Fruit fly (Drosophila melanogaster) whole organism, embryonic: Measurements from ENCODE around the gene CG32036.

ENCODE experiments used
- Atf3 ChIP-seq: fragments of 200-800 bp; sonication (Bioruptor generic); optimal IDR thresholded peaks from 3 replicates; lab custom pipeline; 2016; ENCODE audit warnings: missing biosample characterization, missing genetic modification characterization
- Bgb ChIP-seq: fragments of 200-800 bp; sonication (Bioruptor generic); IDR thresholded peaks from 2 replicates; pipeline ENCODE4 v1.3.6; 2022; ENCODE audit warnings: missing biosample characterization, missing genetic modification characterization; ENCODE audit not compliant: partially characterized antibody
- Bteb2 ChIP-seq: fragments of 200-800 bp; sonication (Bioruptor generic); optimal IDR thresholded peaks from 2 replicates; lab custom pipeline; 2016; ENCODE audit warnings: missing biosample characterization, missing genetic modification characterization
- CG1024 ChIP-seq: fragments of 200-800 bp; sonication (Bioruptor generic); IDR thresholded peaks from 2 replicates; pipeline ENCODE4 v1.3.6; 2022; ENCODE audit warnings: missing biosample characterization, missing genetic modification characterization
- CG11093 ChIP-seq: fragments of 200-800 bp; sonication (Bioruptor generic); IDR thresholded peaks from 3 replicates; pipeline ENCODE4 v1.3.6; 2022; ENCODE audit warnings: missing biosample characterization, missing genetic modification characterization
- CG12104 ChIP-seq: fragments of 200-800 bp; sonication (Bioruptor generic); optimal IDR thresholded peaks from 3 replicates; lab custom pipeline; 2016; ENCODE audit warnings: missing biosample characterization, missing genetic modification characterization
- CG12236 ChIP-seq: fragments of 200-800 bp; sonication (Bioruptor generic); optimal IDR thresholded peaks from 2 replicates; lab custom pipeline; 2016; ENCODE audit warnings: missing biosample characterization, missing genetic modification characterization
- CG13624 ChIP-seq: fragments of 200-800 bp; sonication (Bioruptor generic); optimal IDR thresholded peaks from 2 replicates; lab custom pipeline; 2016; ENCODE audit warnings: missing biosample characterization, missing genetic modification characterization
- CG14050 ChIP-seq: fragments of 200-800 bp; sonication (Bioruptor generic); IDR thresholded peaks from 3 replicates; pipeline ENCODE4 v1.3.6; 2022; ENCODE audit warnings: missing biosample characterization, missing genetic modification characterization
- CG14710 ChIP-seq: fragments of 200-800 bp; sonication (Bioruptor generic); optimal IDR thresholded peaks from 3 replicates; lab custom pipeline; 2019; ENCODE audit warnings: missing biosample characterization, mild to moderate bottlenecking, missing genetic modification characterization, moderate library complexity
- CG15073 ChIP-seq: fragments of 200-800 bp; sonication (Bioruptor generic); optimal IDR thresholded peaks from 2 replicates; lab custom pipeline; 2016; ENCODE audit warnings: missing biosample characterization, missing genetic modification characterization
- CG17186 ChIP-seq: fragments of 200-800 bp; sonication (Bioruptor generic); optimal IDR thresholded peaks from 3 replicates; lab custom pipeline; 2017; ENCODE audit warnings: missing biosample characterization, missing genetic modification reagents, missing genetic modification characterization
- CG2678 ChIP-seq: fragments of 200-800 bp; sonication (Bioruptor generic); optimal IDR thresholded peaks from 3 replicates; lab custom pipeline; 2019; ENCODE audit warnings: missing biosample characterization, mild to moderate bottlenecking, missing genetic modification characterization, moderate library complexity
- CG31441 ChIP-seq: fragments of 200-800 bp; sonication (Bioruptor generic); IDR thresholded peaks from 2 replicates; pipeline ENCODE4 v1.3.6; 2022; ENCODE audit warnings: missing biosample characterization, missing genetic modification characterization
- CG32767 ChIP-seq: fragments of 200-800 bp; sonication (Bioruptor generic); IDR thresholded peaks from 2 replicates; pipeline ENCODE4 v1.3.6; 2022; ENCODE audit warnings: missing biosample characterization, missing genetic modification characterization
- CG3281 ChIP-seq: fragments of 200-800 bp; sonication (Bioruptor generic); optimal IDR thresholded peaks from 3 replicates; lab custom pipeline; 2017; ENCODE audit warnings: missing biosample characterization, mild to moderate bottlenecking, missing genetic modification characterization
- CG34422 ChIP-seq: fragments of 200-800 bp; sonication (Bioruptor generic); IDR thresholded peaks from 3 replicates; pipeline ENCODE4 v1.3.6; 2022; ENCODE audit warnings: missing biosample characterization, missing genetic modification characterization
- CG3847 ChIP-seq: fragments of 200-800 bp; sonication (Bioruptor generic); IDR thresholded peaks from 2 replicates; pipeline ENCODE4 v1.3.6; 2022; ENCODE audit warnings: missing biosample characterization, missing genetic modification characterization
- CG4424 ChIP-seq: fragments of 200-800 bp; sonication (Bioruptor generic); optimal IDR thresholded peaks from 3 replicates; lab custom pipeline; 2016; ENCODE audit warnings: missing biosample characterization, missing genetic modification characterization
- CG6854 ChIP-seq: fragments of 200-800 bp; sonication (Bioruptor generic); optimal IDR thresholded peaks from 3 replicates; lab custom pipeline; 2017; ENCODE audit warnings: missing biosample characterization, mild to moderate bottlenecking, missing genetic modification characterization
- CG7786 ChIP-seq: fragments of 200-800 bp; sonication (Bioruptor generic); optimal IDR thresholded peaks from 2 replicates; lab custom pipeline; 2016; ENCODE audit warnings: missing biosample characterization, missing genetic modification characterization
- CG7839 ChIP-seq: fragments of 200-800 bp; sonication (Bioruptor generic); optimal IDR thresholded peaks from 3 replicates; lab custom pipeline; 2018; ENCODE audit warnings: missing biosample characterization, mild to moderate bottlenecking, missing genetic modification characterization, moderate library complexity
- CG8924 ChIP-seq: fragments of 200-800 bp; optimal IDR thresholded peaks from 3 replicates; lab custom pipeline; 2019; ENCODE audit warnings: missing biosample characterization, mild to moderate bottlenecking, missing genetic modification characterization, moderate library complexity
- CoRest ChIP-seq: fragments of 200-800 bp; sonication (Bioruptor generic); optimal IDR thresholded peaks from 3 replicates; lab custom pipeline; 2018; ENCODE audit warnings: missing biosample characterization, mild to moderate bottlenecking, missing genetic modification characterization, moderate library complexity
- E2f2 ChIP-seq: fragments of 200-800 bp; sonication (Bioruptor generic); IDR thresholded peaks from 2 replicates; pipeline ENCODE4 v1.3.6; 2022; ENCODE audit warnings: missing biosample characterization, missing genetic modification characterization
- Eip74EF ChIP-seq, 2 experiments: fragments of 200-800 bp in 1 of 2; fragments of >200 bp in 1 of 2; sonication (Bioruptor generic) in 1 of 2; optimal IDR thresholded peaks; 2 replicates each; lab custom pipeline; 2017 to 2019; ENCODE audit warnings: missing biosample characterization in 2 of 2, missing genetic modification characterization in 2 of 2, mild to moderate bottlenecking in 1 of 2, moderate library complexity in 1 of 2
- Fer1 ChIP-seq: fragments of 200-800 bp; sonication (Bioruptor generic); optimal IDR thresholded peaks from 2 replicates; lab custom pipeline; 2017; ENCODE audit warnings: missing biosample characterization, mild to moderate bottlenecking, missing genetic modification characterization
- H2.0 ChIP-seq: fragments of 200-800 bp; sonication (Bioruptor generic); IDR thresholded peaks from 2 replicates; pipeline ENCODE4 v1.3.6; 2022; ENCODE audit warnings: missing biosample characterization, missing genetic modification characterization
- MBD-R2 ChIP-seq: fragments of 200-800 bp; sonication (Bioruptor generic); IDR thresholded peaks from 2 replicates; pipeline ENCODE4 v1.3.6; 2022; ENCODE audit warnings: missing biosample characterization, missing genetic modification characterization
- MTF-1 ChIP-seq: fragments of 200-800 bp; sonication (Bioruptor generic); optimal IDR thresholded peaks from 2 replicates; lab custom pipeline; 2018; ENCODE audit warnings: missing biosample characterization, mild to moderate bottlenecking, missing genetic modification characterization, borderline replicate concordance
- Mad ChIP-seq: fragments of 200-800 bp; sonication (Bioruptor generic); optimal IDR thresholded peaks from 2 replicates; lab custom pipeline; 2016; ENCODE audit warnings: missing biosample characterization, missing genetic modification characterization
- Meics ChIP-seq: fragments of 200-800 bp; sonication (Bioruptor generic); optimal IDR thresholded peaks from 2 replicates; lab custom pipeline; 2017; ENCODE audit warnings: missing biosample characterization, mild to moderate bottlenecking, missing genetic modification characterization
- NFAT ChIP-seq: fragments of 200-800 bp; sonication (Bioruptor generic); IDR thresholded peaks from 2 replicates; pipeline ENCODE4 v1.3.6; 2022; ENCODE audit warnings: missing biosample characterization, missing genetic modification characterization
- Sox102F ChIP-seq: fragments of 200-800 bp; sonication (Bioruptor generic); optimal IDR thresholded peaks from 2 replicates; lab custom pipeline; 2018; ENCODE audit warnings: missing biosample characterization, mild to moderate bottlenecking, missing genetic modification characterization, moderate library complexity
- az2 ChIP-seq: fragments of 200-800 bp; sonication (Bioruptor generic); optimal IDR thresholded peaks from 3 replicates; lab custom pipeline; 2016; ENCODE audit warnings: missing biosample characterization, missing genetic modification characterization
- bcd ChIP-seq: fragments of 200-800 bp; sonication (Bioruptor generic); optimal IDR thresholded peaks from 2 replicates; lab custom pipeline; 2017; ENCODE audit warnings: missing biosample characterization, mild to moderate bottlenecking, missing genetic modification characterization
- da ChIP-seq: fragments of 200-800 bp; sonication (Bioruptor generic); optimal IDR thresholded peaks from 2 replicates; lab custom pipeline; 2016; ENCODE audit warnings: missing biosample characterization, missing genetic modification characterization
- danr ChIP-seq: fragments of 200-800 bp; sonication (Bioruptor generic); IDR thresholded peaks from 2 replicates; pipeline ENCODE4 v1.3.6; 2022; ENCODE audit warnings: missing biosample characterization, missing genetic modification characterization
- en ChIP-seq: fragments of 200-800 bp; sonication (Bioruptor generic); optimal IDR thresholded peaks from 2 replicates; lab custom pipeline; 2016; ENCODE audit warnings: missing biosample characterization, missing genetic modification characterization
- exex ChIP-seq: fragments of 200-800 bp; sonication (Bioruptor generic); optimal IDR thresholded peaks from 4 replicates; lab custom pipeline; 2018; ENCODE audit warnings: missing biosample characterization, mild to moderate bottlenecking, missing genetic modification characterization, moderate library complexity
- gsb ChIP-seq: fragments of 200-800 bp; sonication (Bioruptor generic); IDR thresholded peaks from 2 replicates; pipeline ENCODE4 v1.3.6; 2022; ENCODE audit warnings: missing biosample characterization, missing genetic modification characterization
- gsb-n ChIP-seq: fragments of 200-800 bp; sonication (Bioruptor generic); optimal IDR thresholded peaks from 3 replicates; lab custom pipeline; 2018; ENCODE audit warnings: missing biosample characterization, mild to moderate bottlenecking, missing genetic modification characterization
- ken ChIP-seq: fragments of 200-800 bp; sonication (Bioruptor generic); IDR thresholded peaks from 3 replicates; pipeline ENCODE4 v1.3.6; 2022; ENCODE audit warnings: missing biosample characterization, missing genetic modification characterization
- maf-S ChIP-seq: fragments of 200-800 bp; sonication (Bioruptor generic); optimal IDR thresholded peaks from 2 replicates; lab custom pipeline; 2016; ENCODE audit warnings: missing biosample characterization, missing genetic modification characterization
- nmo ChIP-seq: fragments of 200-800 bp; sonication (Bioruptor generic); optimal IDR thresholded peaks from 2 replicates; lab custom pipeline; 2018; ENCODE audit warnings: missing biosample characterization, mild to moderate bottlenecking, missing genetic modification characterization, moderate library complexity
- phol ChIP-seq: fragments of 200-800 bp; sonication (Bioruptor generic); optimal IDR thresholded peaks from 3 replicates; lab custom pipeline; 2018; ENCODE audit warnings: missing biosample characterization, mild to moderate bottlenecking, missing genetic modification characterization, moderate library complexity
- sens ChIP-seq: fragments of 200-800 bp; sonication (Bioruptor generic); peaks from one replicate; lab custom pipeline; 2016; ENCODE audit warnings: missing biosample characterization, missing genetic modification characterization
- slp2 ChIP-seq: fragments of 200-800 bp; sonication (Bioruptor generic); optimal IDR thresholded peaks from 2 replicates; lab custom pipeline; 2016; ENCODE audit warnings: missing biosample characterization, missing genetic modification characterization
- toy ChIP-seq: fragments of 200-800 bp; sonication (Bioruptor generic); IDR thresholded peaks from 2 replicates; pipeline ENCODE4 v1.3.6; 2022; ENCODE audit warnings: missing biosample characterization, missing genetic modification characterization
- ttk ChIP-seq: fragments of 200-800 bp; sonication (Bioruptor generic); IDR thresholded peaks from 2 replicates; pipeline ENCODE4 v2.1.2; 2022; ENCODE audit warnings: missing biosample characterization, missing genetic modification characterization
- zfh1 ChIP-seq: fragments of 200-800 bp; sonication (Bioruptor generic); IDR thresholded peaks from 3 replicates; pipeline ENCODE4 v1.3.6; 2022; ENCODE audit warnings: missing biosample characterization, missing genetic modification characterization

The CG32036 gene

dm6 chr3L:9446731-9447238 lies 42.2 kb downstream of the CG32036 start, which contains the start of gene CG3529 (continued):
- TF ChIP-seq CG13624 (GFP tag; lab: Kevin White, UChicago) (peak; percentile 32), da (GFP tag; lab: Kevin White, UChicago) (peak; percentile 15), toy (GFP tag; lab: Robert Waterston, UW) (no peak), Meics (GFP tag; lab: Kevin White, UChicago) (peak; percentile 59), CG7839 (tag; lab: Kevin White, UChicago) (peak; percentile 8), CG6854 (GFP tag; lab: Kevin White, UChicago) (peak; percentile 17), maf-S (GFP tag; lab: Kevin White, UChicago) (peak; percentile 2), Bgb (no peak; the same call in 1 of the 2 replicates), CG34422 (GFP tag; lab: Robert Waterston, UW) (peak; percentile 44; the same call in 1 of the 3 replicates), gsb (GFP tag; lab: Robert Waterston, UW) (0 out of 2 replicates have a peak, but pooled peaks have one; percentile 28), CG7786 (GFP tag; lab: Kevin White, UChicago) (peak; percentile 8), Fer1 (GFP tag; lab: Kevin White, UChicago) (peak; percentile 62), CG14710 (peak; percentile 51), MTF-1 (GFP tag; lab: Kevin White, UChicago) (peak; percentile 36), CG2678 (tag; lab: Kevin White, UChicago) (peak; percentile 23), CG1024 (GFP tag; lab: Robert Waterston, UW) (no peak), H2.0 (GFP tag; lab: Robert Waterston, UW) (peak; percentile 27; the same call in 1 of the 2 replicates), sens (GFP tag; lab: Kevin White, UChicago) (no peak), phol (tag; lab: Kevin White, UChicago) (peak; percentile 71), CG12236 (GFP tag; lab: Kevin White, UChicago) (peak; percentile 10), CG3847 (GFP tag; lab: Robert Waterston, UW) (peak; percentile 48; the same call in 1 of the 2 replicates), CG31441 (peak; percentile 40; the same call in 1 of the 2 replicates), Atf3 (GFP tag; lab: Kevin White, UChicago) (peak; percentile 23), danr (GFP tag; lab: Robert Waterston, UW) (no peak), nmo (GFP tag; lab: Kevin White, UChicago) (peak; percentile 34), CG12104 (GFP tag; lab: Kevin White, UChicago) (peak; percentile 21), gsb-n (tag; lab: Kevin White, UChicago) (no peak), CG15073 (GFP tag; lab: Kevin White, UChicago) (no peak), CoRest (tag; lab: Kevin White, UChicago) (peak; percentile 49), en (GFP tag; lab: Kevin White, UChicago) (no peak), Eip74EF (GFP tag; optimal IDR thresholded peaks at IDR 0.05; lab: Kevin White, UChicago) (peak in 1 of 2 experiments; percentile 71), CG32767 (GFP tag; lab: Robert Waterston, UW) (peak; percentile 29; the same call in 1 of the 2 replicates), CG8924 (tag; lab: Kevin White, UChicago) (peak; percentile 59), Bteb2 (GFP tag; lab: Kevin White, UChicago) (peak; percentile 20), exex (no peak), CG14050 (GFP tag; lab: Robert Waterston, UW) (no peak), MBD-R2 (GFP tag; lab: Robert Waterston, UW) (peak; percentile 53; the same call in 1 of the 2 replicates), NFAT (GFP tag; lab: Robert Waterston, UW) (no peak), ttk (GFP tag; lab: Robert Waterston, UW) (peak; percentile 23; the same call in 1 of the 2 replicates), az2 (peak; percentile 10), CG4424 (GFP tag; lab: Kevin White, UChicago) (peak; percentile 16), Mad (GFP tag; lab: Kevin White, UChicago) (peak; percentile 18), slp2 (GFP tag; lab: Kevin White, UChicago) (peak; percentile 17), CG3281 (GFP tag; lab: Kevin White, UChicago) (peak; percentile 25), ken (no peak), bcd (peak; percentile 27), Sox102F (GFP tag; lab: Kevin White, UChicago) (peak; percentile 21), CG17186 (GFP tag; lab: Kevin White, UChicago) (peak; percentile 6), zfh1 (GFP tag; lab: Robert Waterston, UW) (no peak), CG11093 (no peak), E2f2 (GFP tag; lab: Robert Waterston, UW) (peak; percentile 36)
